Fruit fly (Drosophila melanogaster): Measurements from ENCODE around the gene DIP-iota.

DNA sequence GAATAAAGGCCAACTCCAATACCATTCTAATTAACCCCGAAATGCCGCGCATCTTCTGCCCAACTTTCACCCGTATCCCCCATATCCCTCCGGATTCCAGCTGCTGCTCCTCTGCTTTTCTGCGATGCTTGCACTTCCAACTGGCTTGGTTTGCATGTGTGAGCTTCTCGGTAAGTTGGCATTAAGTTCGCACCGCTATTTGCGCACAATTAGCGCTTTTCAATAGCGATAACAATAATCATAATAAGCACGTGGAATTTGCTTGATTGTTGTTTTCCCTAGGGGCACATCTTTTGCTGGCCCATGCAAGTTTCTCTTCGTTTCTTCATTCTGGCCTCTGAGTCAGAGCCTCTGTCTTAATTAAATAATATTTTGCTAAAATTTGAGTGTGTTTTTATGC, 531 bp upstream of the DIP-iota start:
- no peak for TF ChIP-seq lab (GFP tag; optimal IDR thresholded peaks at IDR 0.05)
- TF ChIP-seq Poxn (GFP tag; IDR thresholded peaks at IDR 0.05), result no peak
- no peak for TF ChIP-seq CG15696 (tag; optimal IDR thresholded peaks at IDR 0.05)
- TF ChIP-seq CG16779 (GFP tag; IDR thresholded peaks at IDR 0.05), result no peak
- no peak for TF ChIP-seq mld (GFP tag; IDR thresholded peaks at IDR 0.05; ENCODE audit: partially characterized antibody)
- TF ChIP-seq nerfin-2 (GFP tag; IDR thresholded peaks at IDR 0.05; ENCODE audit: partially characterized antibody), result no peak
- TF ChIP-seq CG4282 (GFP tag; optimal IDR thresholded peaks at IDR 0.05), result no peak
- TF ChIP-seq CG8290 (GFP tag; optimal IDR thresholded peaks at IDR 0.05), result no peak
- TF ChIP-seq CG8290 (tag; optimal IDR thresholded peaks at IDR 0.05), result no peak
